Worm (Caenorhabditis elegans) whole organism, L4 larva: ENCODE results near the gene abch-1.

ENCODE experiments used
- ceh-28 ChIP-seq: fragments of 150-350 bp; optimal IDR thresholded peaks from 2 replicates; lab custom pipeline; 2014; ENCODE audit warnings: missing biosample characterization, missing genetic modification reagents, missing genetic modification characterization
- gei-8 ChIP-seq: fragments of 200-800 bp; sonication (Bioruptor generic); optimal IDR thresholded peaks from 2 replicates; lab custom pipeline; 2018; ENCODE audit warnings: mild to moderate bottlenecking, missing genetic modification characterization, missing compliant biosample characterization
- jun-1 ChIP-seq: fragments of 150-350 bp; optimal IDR thresholded peaks from 2 replicates; lab custom pipeline; 2014; ENCODE audit warnings: missing biosample characterization, missing genetic modification reagents, missing genetic modification characterization
- lin-29 ChIP-seq: fragments of 200-800 bp; sonication (Bioruptor generic); IDR thresholded peaks from 2 replicates; pipeline ENCODE4 v1.3.6; 2022; ENCODE audit warnings: missing genetic modification reagents, missing genetic modification characterization, missing compliant biosample characterization
- lin-39 ChIP-seq: fragments of 150-350 bp; optimal IDR thresholded peaks from 2 replicates; lab custom pipeline; 2014; ENCODE audit warnings: missing biosample characterization, missing genetic modification reagents, missing genetic modification characterization
- mes-2 ChIP-seq: sonication (generic microtip); optimal IDR thresholded peaks from 2 replicates; lab custom pipeline; 2016; ENCODE audit warnings: missing genotype, mild to moderate bottlenecking, missing genetic modification characterization, missing compliant biosample characterization; ENCODE audit not compliant: poor library complexity, severe bottlenecking
- nhr-25 ChIP-seq: sonication (generic microtip); optimal IDR thresholded peaks from 2 replicates; lab custom pipeline; 2017; ENCODE audit warnings: missing genetic modification characterization, mild to moderate bottlenecking, missing compliant biosample characterization, antibody characterized with exemption, moderate library complexity, borderline replicate concordance; ENCODE audit not compliant: insufficient read depth
- nhr-76 ChIP-seq: fragments of 150-350 bp; optimal IDR thresholded peaks from 2 replicates; lab custom pipeline; 2014; ENCODE audit warnings: missing biosample characterization, missing genetic modification characterization
- rbr-2 ChIP-seq: sonication (generic microtip); optimal IDR thresholded peaks from 2 replicates; lab custom pipeline; 2016; ENCODE audit warnings: missing genotype, missing genetic modification characterization, missing compliant biosample characterization
- sdz-12 ChIP-seq: fragments of 200-800 bp; sonication (Bioruptor generic); optimal IDR thresholded peaks from 2 replicates; lab custom pipeline; 2018; ENCODE audit warnings: mild to moderate bottlenecking, missing genetic modification characterization, missing compliant biosample characterization
- unc-62 ChIP-seq, 3 experiments: fragments of 150-350 bp in 1 of 3; sonication (generic microtip); optimal IDR thresholded peaks in 2 of 3; peaks in 1 of 3; 1 replicate in 1 of 3; 2 replicates in 2 of 3; lab custom pipeline; 2014 to 2017; ENCODE audit warnings: missing biosample characterization in 3 of 3, missing genetic modification characterization in 3 of 3, missing genetic modification reagents in 3 of 3, missing genotype in 1 of 3

ce11 chrII:6558887-6559286 is 27.5 kb upstream of the abch-1 start:
- no peak for TF ChIP-seq sdz-12 (GFP tag; lab: Kevin White, UChicago)
- TF ChIP-seq nhr-25 (tag; lab: Kevin White, UChicago) = no peak
- no peak for TF ChIP-seq ceh-28
- no peak for TF ChIP-seq mes-2 (tag; lab: Kevin White, UChicago)
- no peak for TF ChIP-seq nhr-76 (tag; lab: Kevin White, UChicago)
- TF ChIP-seq jun-1 (tag; lab: Kevin White, UChicago) = no peak
- no peak for TF ChIP-seq lin-39 (tag; lab: Kevin White, UChicago)
- no peak for TF ChIP-seq lin-29 (GFP tag; lab: Robert Waterston, UW)
- TF ChIP-seq unc-62 (GFP tag; optimal IDR thresholded peaks at IDR 0.05 in 1 of 2; lab: Kevin White, UChicago) = no peak
- TF ChIP-seq unc-62 (tag; optimal IDR thresholded peaks at IDR 0.05; lab: Kevin White, UChicago) = no peak
- TF ChIP-seq gei-8 (GFP tag; lab: Kevin White, UChicago) = no peak
- TF ChIP-seq rbr-2 (tag; lab: Kevin White, UChicago) = no peak
